Worm (Caenorhabditis elegans) whole organism, L3 larva: Measurements from ENCODE around the gene try-13.

ENCODE experiments used
- aly-2 ChIP-seq: fragments of 150-350 bp; optimal IDR thresholded peaks from 2 replicates; lab custom pipeline; 2014; ENCODE audit warnings: missing biosample characterization, missing genetic modification characterization
- ceh-16 ChIP-seq: sonication (generic microtip); optimal IDR thresholded peaks from 2 replicates; lab custom pipeline; 2017; ENCODE audit warnings: missing biosample characterization, missing genetic modification characterization
- elt-2 ChIP-seq: sonication (generic microtip); optimal IDR thresholded peaks from 2 replicates; lab custom pipeline; 2016; ENCODE audit warnings: missing genetic modification reagents, mild to moderate bottlenecking, missing genetic modification characterization, missing compliant biosample characterization
- jun-1 ChIP-seq: fragments of 150-350 bp; optimal IDR thresholded peaks from 2 replicates; lab custom pipeline; 2014; ENCODE audit warnings: missing biosample characterization, missing genetic modification reagents, missing genetic modification characterization
- nhr-12 ChIP-seq: fragments of 150-350 bp; optimal IDR thresholded peaks from 2 replicates; lab custom pipeline; 2014; ENCODE audit warnings: missing biosample characterization, missing genetic modification characterization
- nhr-237 ChIP-seq: fragments of 150-350 bp; optimal IDR thresholded peaks from 2 replicates; lab custom pipeline; 2014; ENCODE audit warnings: missing biosample characterization, missing genetic modification characterization
- nhr-25 ChIP-seq: sonication (generic microtip); optimal IDR thresholded peaks from 2 replicates; lab custom pipeline; 2017; ENCODE audit warnings: missing biosample characterization, missing genetic modification characterization
- nhr-28 ChIP-seq: fragments of 150-350 bp; optimal IDR thresholded peaks from 2 replicates; lab custom pipeline; 2014; ENCODE audit warnings: missing biosample characterization, missing genetic modification characterization
- pqm-1 ChIP-seq: fragments of 150-350 bp; optimal IDR thresholded peaks from 2 replicates; lab custom pipeline; 2017; ENCODE audit warnings: missing biosample characterization, missing genetic modification characterization, inconsistent platforms
- sea-2 ChIP-seq: fragments of 150-350 bp; sonication (generic microtip); optimal IDR thresholded peaks from 4 replicates; lab custom pipeline; 2014; ENCODE audit warnings: missing biosample characterization, missing genetic modification reagents, missing genetic modification characterization
- ztf-11 ChIP-seq: fragments of 150-350 bp; optimal IDR thresholded peaks from 2 replicates; lab custom pipeline; 2014; ENCODE audit warnings: missing biosample characterization, missing genetic modification characterization

DNA sequence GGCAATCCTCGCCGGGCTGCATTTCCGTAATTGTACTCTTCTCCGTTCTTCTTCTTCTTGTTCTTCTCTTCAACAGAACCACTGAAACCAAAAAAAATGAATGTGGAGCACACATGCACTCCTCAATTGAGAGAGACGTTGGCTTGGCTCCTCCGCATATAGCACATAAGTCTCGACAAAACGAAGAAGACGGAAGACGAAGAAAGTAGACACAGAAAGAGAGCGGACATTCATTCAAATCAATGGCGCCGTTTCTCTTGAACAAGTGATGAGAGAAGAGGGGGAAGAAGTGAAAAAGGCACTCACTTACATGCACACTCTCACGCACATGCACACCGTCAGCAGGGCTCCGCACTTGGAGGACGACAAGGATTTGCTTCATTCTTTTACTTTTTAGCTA, 2.4 kb upstream of the try-13 start, which contains the start of gene F25E5.9:
- no peak for TF ChIP-seq jun-1
- no peak for TF ChIP-seq sea-2
- TF ChIP-seq ztf-11 (tag; lab: Kevin White, UChicago), result no peak
- TF ChIP-seq aly-2 (tag; lab: Kevin White, UChicago), result no peak
- no peak for TF ChIP-seq nhr-12 (tag; lab: Kevin White, UChicago)
- TF ChIP-seq nhr-25, result no peak
- TF ChIP-seq pqm-1 (tag; lab: Kevin White, UChicago), result no peak
- no peak for TF ChIP-seq nhr-237
- TF ChIP-seq elt-2 (tag; lab: Kevin White, UChicago), result no peak
- TF ChIP-seq nhr-28 (tag; lab: Kevin White, UChicago), result no peak
- no peak for TF ChIP-seq ceh-16 (tag; lab: Kevin White, UChicago)
